Worm (Caenorhabditis elegans) whole organism, mixed stage, embryonic: ENCODE measurements around the gene rnp-9.

Source experiments
- M03D4.4 ChIP-seq: sonication (generic microtip); optimal IDR thresholded peaks from 2 replicates; lab custom pipeline; 2017; ENCODE audit warnings: mild to moderate bottlenecking, missing genetic modification characterization, missing compliant biosample characterization
- bed-3 ChIP-seq: fragments of 200-800 bp; sonication (Bioruptor generic); optimal IDR thresholded peaks from 3 replicates; lab custom pipeline; 2018; ENCODE audit warnings: mild to moderate bottlenecking, missing genetic modification characterization, moderate library complexity, missing compliant biosample characterization
- ceh-39 ChIP-seq: fragments of 150-350 bp; optimal IDR thresholded peaks from 2 replicates; lab custom pipeline; 2014; ENCODE audit warnings: missing biosample characterization, missing genetic modification characterization
- ceh-43 ChIP-seq: fragments of 200-800 bp; sonication (Bioruptor generic); optimal IDR thresholded peaks from 2 replicates; lab custom pipeline; 2018; ENCODE audit warnings: mild to moderate bottlenecking, missing genetic modification characterization, moderate library complexity, missing compliant biosample characterization
- ceh-83 ChIP-seq: fragments of 200-800 bp; sonication (Bioruptor generic); optimal IDR thresholded peaks from 2 replicates; lab custom pipeline; 2018; ENCODE audit warnings: mild to moderate bottlenecking, missing genetic modification characterization, missing compliant biosample characterization
- ces-1 ChIP-seq: fragments of 150-350 bp; optimal IDR thresholded peaks from 2 replicates; lab custom pipeline; 2014; ENCODE audit warnings: missing biosample characterization, missing genetic modification reagents, missing genetic modification characterization
- cnd-1 ChIP-seq: fragments of 200-800 bp; sonication (Bioruptor generic); optimal IDR thresholded peaks from 2 replicates; lab custom pipeline; 2018; ENCODE audit warnings: mild to moderate bottlenecking, missing genetic modification characterization, missing compliant biosample characterization
- drap-1 ChIP-seq: fragments of 200-800 bp; sonication (Bioruptor generic); optimal IDR thresholded peaks from 3 replicates; lab custom pipeline; 2018; ENCODE audit warnings: mild to moderate bottlenecking, missing genetic modification characterization, missing compliant biosample characterization
- elt-3 ChIP-seq: fragments of 150-350 bp; optimal IDR thresholded peaks from 2 replicates; lab custom pipeline; 2014; ENCODE audit warnings: missing biosample characterization, missing genetic modification characterization
- flh-1 ChIP-seq: fragments of 200-800 bp; sonication (Bioruptor generic); optimal IDR thresholded peaks from 2 replicates; lab custom pipeline; 2018; ENCODE audit warnings: mild to moderate bottlenecking, missing genetic modification characterization, moderate library complexity, missing compliant biosample characterization
- ham-2 ChIP-seq: fragments of 200-800 bp; sonication (Bioruptor generic); optimal IDR thresholded peaks from 2 replicates; lab custom pipeline; 2018; ENCODE audit warnings: mild to moderate bottlenecking, missing genetic modification characterization, missing compliant biosample characterization
- hlh-1 ChIP-seq: fragments of 150-350 bp; optimal IDR thresholded peaks from 2 replicates; lab custom pipeline; 2014; ENCODE audit warnings: missing biosample characterization, missing genetic modification reagents, missing genetic modification characterization
- lin-13 ChIP-seq: fragments of 150-350 bp; optimal IDR thresholded peaks from 2 replicates; lab custom pipeline; 2014; ENCODE audit warnings: missing biosample characterization, missing genetic modification characterization
- lin-32 ChIP-seq: fragments of 200-800 bp; sonication (Bioruptor generic); optimal IDR thresholded peaks from 2 replicates; lab custom pipeline; 2018; ENCODE audit warnings: mild to moderate bottlenecking, missing genetic modification characterization, missing compliant biosample characterization
- lsy-2 ChIP-seq: fragments of 150-350 bp; optimal IDR thresholded peaks from 2 replicates; lab custom pipeline; 2014; ENCODE audit warnings: missing biosample characterization, missing genetic modification characterization
- mab-5 ChIP-seq: fragments of 150-350 bp; optimal IDR thresholded peaks from 2 replicates; lab custom pipeline; 2014; ENCODE audit warnings: missing biosample characterization, missing genetic modification characterization
- mep-1 ChIP-seq: fragments of 150-350 bp; optimal IDR thresholded peaks from 2 replicates; lab custom pipeline; 2017; ENCODE audit warnings: missing biosample characterization, missing genetic modification reagents, missing genetic modification characterization, inconsistent platforms
- mls-2 ChIP-seq: sonication (generic microtip); optimal IDR thresholded peaks from 2 replicates; lab custom pipeline; 2016; ENCODE audit warnings: mild to moderate bottlenecking, missing genetic modification characterization, moderate library complexity, missing compliant biosample characterization
- nhr-12 ChIP-seq: fragments of 150-350 bp; optimal IDR thresholded peaks from 2 replicates; lab custom pipeline; 2014; ENCODE audit warnings: missing biosample characterization, missing genetic modification characterization
- nhr-2 ChIP-seq: fragments of 150-350 bp; optimal IDR thresholded peaks from 2 replicates; lab custom pipeline; 2014; ENCODE audit warnings: missing biosample characterization, missing genetic modification characterization
- nhr-237 ChIP-seq: fragments of 150-350 bp; optimal IDR thresholded peaks from 2 replicates; lab custom pipeline; 2014; ENCODE audit warnings: missing biosample characterization, missing genetic modification characterization
- nhr-28 ChIP-seq: fragments of 150-350 bp; optimal IDR thresholded peaks from 2 replicates; lab custom pipeline; 2014; ENCODE audit warnings: missing biosample characterization, missing genetic modification characterization
- nhr-76 ChIP-seq: sonication (generic microtip); optimal IDR thresholded peaks from 2 replicates; lab custom pipeline; 2017; ENCODE audit warnings: missing biosample characterization, missing genetic modification characterization
- sem-2 ChIP-seq: fragments of 200-800 bp; sonication (Bioruptor generic); optimal IDR thresholded peaks from 2 replicates; lab custom pipeline; 2018; ENCODE audit warnings: mild to moderate bottlenecking, missing genetic modification characterization, missing compliant biosample characterization
- snpc-4 ChIP-seq: fragments of 150-350 bp; optimal IDR thresholded peaks from 2 replicates; lab custom pipeline; 2014; ENCODE audit warnings: missing biosample characterization, missing genetic modification characterization
- sptf-1 ChIP-seq: sonication (generic microtip); optimal IDR thresholded peaks from 2 replicates; lab custom pipeline; 2017; ENCODE audit warnings: mild to moderate bottlenecking, missing genetic modification characterization, moderate library complexity, missing compliant biosample characterization
- tbx-8 ChIP-seq: fragments of 200-800 bp; sonication (Bioruptor generic); optimal IDR thresholded peaks from 2 replicates; lab custom pipeline; 2018; ENCODE audit warnings: mild to moderate bottlenecking, missing genetic modification characterization, moderate library complexity, missing compliant biosample characterization
- unc-120 ChIP-seq: sonication (generic microtip); optimal IDR thresholded peaks from 2 replicates; lab custom pipeline; 2017; ENCODE audit warnings: missing genetic modification characterization, missing compliant biosample characterization; ENCODE audit not compliant: poor library complexity, severe bottlenecking
- unc-39 ChIP-seq: fragments of 150-350 bp; optimal IDR thresholded peaks from 2 replicates; lab custom pipeline; 2014; ENCODE audit warnings: missing biosample characterization, missing genetic modification characterization
- unc-62 ChIP-seq: fragments of 150-350 bp; optimal IDR thresholded peaks from 2 replicates; lab custom pipeline; 2014; ENCODE audit warnings: missing biosample characterization, missing genetic modification reagents, missing genetic modification characterization
- zip-8 ChIP-seq: fragments of 150-350 bp; optimal IDR thresholded peaks from 2 replicates; lab custom pipeline; 2014; ENCODE audit warnings: missing biosample characterization, missing genetic modification characterization
- ztf-11 ChIP-seq: fragments of 150-350 bp; optimal IDR thresholded peaks from 2 replicates; lab custom pipeline; 2014; ENCODE audit warnings: missing biosample characterization, missing genetic modification characterization

The rnp-9 gene

ce11 chrX:10176295-10176694 lies 9.2 kb downstream of the rnp-9 start, which contains the start of gene ncs-4:
Gene ncs-4, plus strand, starts transcription at chrX:10176521.
- TF ChIP-seq unc-62 (GFP tag; lab: Kevin White, UChicago) (peak; percentile 31), unc-120 (tag; lab: Kevin White, UChicago) (peak; percentile 52), ham-2 (GFP tag; lab: Kevin White, UChicago) (no peak)

ce11 chrX:10182613-10183012 lies 15.5 kb downstream of the rnp-9 start:
- TF ChIP-seq ceh-43 (GFP tag; lab: Kevin White, UChicago) = no peak
- TF ChIP-seq nhr-237 = no peak
- no peak for TF ChIP-seq zip-8 (tag; lab: Kevin White, UChicago)
- no peak for TF ChIP-seq flh-1 (GFP tag; lab: Kevin White, UChicago)
- TF ChIP-seq unc-62 (GFP tag; lab: Kevin White, UChicago) = no peak
- no peak for TF ChIP-seq unc-39 (tag; lab: Kevin White, UChicago)
- TF ChIP-seq nhr-76 (tag; lab: Kevin White, UChicago) = no peak
- no peak for TF ChIP-seq ceh-83 (GFP tag; lab: Kevin White, UChicago)
- no peak for TF ChIP-seq tbx-8 (GFP tag; lab: Kevin White, UChicago)
- no peak for TF ChIP-seq mep-1 (tag; lab: Kevin White, UChicago)

- TF ChIP-seq lsy-2 (no peak), flh-1 (GFP tag; lab: Kevin White, UChicago) (no peak), mab-5 (no peak), snpc-4 (tag; lab: Kevin White, UChicago) (no peak), mep-1 (tag; lab: Kevin White, UChicago) (no peak), nhr-76 (tag; lab: Kevin White, UChicago) (no peak), hlh-1 (tag; lab: Kevin White, UChicago) (no peak), cnd-1 (tag; lab: Kevin White, UChicago) (no peak), zip-8 (tag; lab: Kevin White, UChicago) (no peak), ceh-43 (GFP tag; lab: Kevin White, UChicago) (no peak), ham-2 (GFP tag; lab: Kevin White, UChicago) (no peak), nhr-12 (tag; lab: Kevin White, UChicago) (no peak), ceh-83 (GFP tag; lab: Kevin White, UChicago) (no peak), ceh-39 (no peak), drap-1 (GFP tag; lab: Kevin White, UChicago) (no peak), nhr-28 (no peak), ztf-11 (tag; lab: Kevin White, UChicago) (no peak), bed-3 (GFP tag; lab: Kevin White, UChicago) (no peak)
Measured at ce11 chrX:10183695-10184094, 16.6 kb downstream of the rnp-9 start, which contains the start of gene arrd-28. Gene arrd-28, plus strand, starts transcription at chrX:10183995.

DNA sequence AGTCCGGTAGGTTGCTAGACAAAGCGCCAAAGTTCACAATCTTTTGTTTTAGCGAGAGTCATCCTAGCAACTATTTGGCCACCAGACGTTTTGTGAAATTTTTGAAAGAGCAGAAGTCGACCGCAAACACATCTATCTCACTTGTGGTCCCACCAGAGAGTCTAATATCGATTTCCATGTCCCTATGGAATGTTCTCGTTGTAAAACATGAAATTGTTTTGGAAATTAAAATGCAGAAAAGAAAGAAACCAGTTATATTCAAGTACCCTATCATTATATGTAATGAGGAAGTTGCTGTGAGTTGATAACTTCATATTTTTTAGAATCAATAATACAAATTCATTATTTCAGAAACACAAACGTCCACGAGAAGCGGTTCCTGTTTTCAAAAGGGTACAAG lies 17.6 kb downstream of the rnp-9 start:
- no peak for TF ChIP-seq nhr-2 (tag; lab: Kevin White, UChicago)
- no peak for TF ChIP-seq mls-2 (tag; lab: Kevin White, UChicago)
- no peak for TF ChIP-seq bed-3 (GFP tag; lab: Kevin White, UChicago)
- TF ChIP-seq ceh-39 = no peak
- no peak for TF ChIP-seq unc-62 (GFP tag; lab: Kevin White, UChicago)
- TF ChIP-seq tbx-8 (GFP tag; lab: Kevin White, UChicago) = no peak
- TF ChIP-seq sem-2 = no peak
- no peak for TF ChIP-seq lin-32 (GFP tag; lab: Kevin White, UChicago)
- no peak for TF ChIP-seq sptf-1 (tag; lab: Kevin White, UChicago)
- no peak for TF ChIP-seq M03D4.4 (tag; lab: Kevin White, UChicago)
- no peak for TF ChIP-seq unc-120 (tag; lab: Kevin White, UChicago)
- TF ChIP-seq mab-5 = no peak
- TF ChIP-seq snpc-4 (tag; lab: Kevin White, UChicago) = no peak
- no peak for TF ChIP-seq flh-1 (GFP tag; lab: Kevin White, UChicago)
- TF ChIP-seq lsy-2 = no peak
- no peak for TF ChIP-seq hlh-1 (tag; lab: Kevin White, UChicago)
- TF ChIP-seq, all 35 proteins: peak for 0

- TF ChIP-seq cnd-1 (tag; lab: Kevin White, UChicago) (peak; percentile 66), elt-3 (no peak), unc-39 (tag; lab: Kevin White, UChicago) (peak; percentile 48), sptf-1 (tag; lab: Kevin White, UChicago) (peak; percentile 64), ces-1 (peak; percentile 35), ham-2 (GFP tag; lab: Kevin White, UChicago) (peak; percentile 43), ceh-39 (no peak), snpc-4 (tag; lab: Kevin White, UChicago) (no peak), drap-1 (GFP tag; lab: Kevin White, UChicago) (peak; percentile 50), nhr-28 (no peak), ztf-11 (tag; lab: Kevin White, UChicago) (peak; percentile 63), M03D4.4 (tag; lab: Kevin White, UChicago) (peak; percentile 71), ceh-83 (GFP tag; lab: Kevin White, UChicago) (peak; percentile 49), nhr-237 (no peak), tbx-8 (GFP tag; lab: Kevin White, UChicago) (no peak), hlh-1 (tag; lab: Kevin White, UChicago) (peak; percentile 29), nhr-2 (tag; lab: Kevin White, UChicago) (peak; percentile 67), mls-2 (tag; lab: Kevin White, UChicago) (peak; percentile 82), flh-1 (GFP tag; lab: Kevin White, UChicago) (peak; percentile 8), mep-1 (tag; lab: Kevin White, UChicago) (peak; percentile 46), unc-120 (tag; lab: Kevin White, UChicago) (peak; percentile 87), lin-13 (tag; lab: Kevin White, UChicago) (no peak)
Measured at ce11 chrX:10188493-10188895, 21.4 kb downstream of the rnp-9 start.
